Worm (Caenorhabditis elegans) whole organism, young adult: ENCODE results near the gene C49C3.20.

Experiments
- B0035.1 ChIP-seq: sonication (generic microtip); optimal IDR thresholded peaks from 2 replicates; lab custom pipeline; 2016; ENCODE audit warnings: missing genetic modification characterization, mild to moderate bottlenecking, missing compliant biosample characterization, missing genotype, missing genetic modification reagents
- B0261.1 ChIP-seq: sonication (generic microtip); optimal IDR thresholded peaks from 2 replicates; lab custom pipeline; 2016; ENCODE audit warnings: mild to moderate bottlenecking, missing genetic modification characterization, moderate library complexity, missing compliant biosample characterization
- F39B2.1 ChIP-seq: fragments of 200-800 bp; sonication (Bioruptor generic); IDR thresholded peaks from 2 replicates; pipeline ENCODE4 v1.3.6; 2022; ENCODE audit warnings: missing genetic modification reagents, missing genetic modification characterization, missing compliant biosample characterization
- F57C9.4 ChIP-seq: sonication (generic microtip); optimal IDR thresholded peaks from 2 replicates; lab custom pipeline; 2017; ENCODE audit warnings: mild to moderate bottlenecking, missing genetic modification characterization, missing compliant biosample characterization
- K11D2.4 ChIP-seq: fragments of 200-800 bp; sonication (Bioruptor generic); IDR thresholded peaks from 2 replicates; pipeline ENCODE4 v1.3.6; 2022; ENCODE audit warnings: missing genetic modification reagents, missing genetic modification characterization, missing compliant biosample characterization
- Y53F4B.3 ChIP-seq: fragments of 200-800 bp; sonication (Bioruptor generic); IDR thresholded peaks from 2 replicates; pipeline ENCODE4 v1.3.6; 2022; ENCODE audit warnings: missing genetic modification reagents, missing genetic modification characterization, missing compliant biosample characterization
- Y53G8AR.9 ChIP-seq: fragments of 200-800 bp; sonication (Bioruptor generic); conservative IDR thresholded peaks from 2 replicates; pipeline ENCODE4 v1.3.6; 2022; ENCODE audit warnings: missing genetic modification reagents, missing genetic modification characterization, missing compliant biosample characterization
- Y79H2A.3 ChIP-seq: fragments of 200-800 bp; sonication (Bioruptor generic); conservative IDR thresholded peaks from 2 replicates; pipeline ENCODE4 v1.3.6; 2022; ENCODE audit warnings: missing genetic modification reagents, missing genetic modification characterization, missing compliant biosample characterization
- ZK185.1 ChIP-seq: sonication (generic microtip); optimal IDR thresholded peaks from 2 replicates; lab custom pipeline; 2016; ENCODE audit warnings: mild to moderate bottlenecking, missing genetic modification characterization, missing compliant biosample characterization; ENCODE audit not compliant: poor library complexity, severe bottlenecking
- aptf-2 ChIP-seq: fragments of 200-800 bp; sonication (Bioruptor generic); conservative IDR thresholded peaks from 2 replicates; pipeline ENCODE4 v1.3.6; 2022; ENCODE audit warnings: missing genetic modification reagents, missing genetic modification characterization, missing compliant biosample characterization
- bed-1 ChIP-seq: fragments of 200-800 bp; sonication (Bioruptor generic); IDR thresholded peaks from 2 replicates; pipeline ENCODE4 v1.3.6; 2022; ENCODE audit warnings: missing genetic modification reagents, missing genetic modification characterization, missing compliant biosample characterization
- cebp-1 ChIP-seq, 2 experiments: fragments of 200-800 bp in 1 of 2; sonication (Bioruptor generic) in 1 of 2; sonication (generic microtip) in 1 of 2; IDR thresholded peaks in 1 of 2; optimal IDR thresholded peaks in 1 of 2; 2 replicates each; pipeline versions ENCODE4 v1.3.6 to Lab custom; 2017 to 2022; ENCODE audit warnings: missing compliant biosample characterization in 2 of 2, missing genetic modification characterization in 2 of 2, mild to moderate bottlenecking in 1 of 2, missing genetic modification reagents in 1 of 2, moderate library complexity in 1 of 2
- ceh-27 ChIP-seq: fragments of 200-800 bp; sonication (Bioruptor generic); optimal IDR thresholded peaks from 2 replicates; lab custom pipeline; 2018; ENCODE audit warnings: mild to moderate bottlenecking, missing genetic modification characterization, moderate library complexity, missing compliant biosample characterization
- ceh-40 ChIP-seq: fragments of 200-800 bp; sonication (Bioruptor generic); IDR thresholded peaks from 2 replicates; pipeline ENCODE4 v1.3.6; 2022; ENCODE audit warnings: missing genetic modification characterization, missing compliant biosample characterization
- ceh-79 ChIP-seq: sonication (generic microtip); optimal IDR thresholded peaks from 2 replicates; lab custom pipeline; 2017; ENCODE audit warnings: mild to moderate bottlenecking, missing genetic modification characterization, missing compliant biosample characterization
- ceh-91 ChIP-seq: fragments of 200-800 bp; sonication (Bioruptor generic); IDR thresholded peaks from 2 replicates; pipeline ENCODE4 v1.3.6; 2022; ENCODE audit warnings: missing genetic modification reagents, missing genetic modification characterization, missing compliant biosample characterization
- chd-7 ChIP-seq: sonication (generic microtip); optimal IDR thresholded peaks from 2 replicates; lab custom pipeline; 2016; ENCODE audit warnings: mild to moderate bottlenecking, missing genetic modification characterization, moderate library complexity, missing compliant biosample characterization
- dox-1 ChIP-seq: fragments of 200-800 bp; sonication (Bioruptor generic); IDR thresholded peaks from 2 replicates; pipeline ENCODE4 v1.3.6; 2022; ENCODE audit warnings: missing genetic modification reagents, missing genetic modification characterization, missing compliant biosample characterization
- efl-1 ChIP-seq: fragments of 150-350 bp; optimal IDR thresholded peaks from 2 replicates; lab custom pipeline; 2014; ENCODE audit warnings: missing biosample characterization, missing genetic modification reagents, missing genetic modification characterization
- egl-18 ChIP-seq: fragments of 200-800 bp; sonication (Bioruptor generic); IDR thresholded peaks from 2 replicates; pipeline ENCODE4 v1.3.6; 2022; ENCODE audit warnings: missing genetic modification reagents, missing genetic modification characterization, missing compliant biosample characterization
- egrh-3 ChIP-seq: fragments of 200-800 bp; sonication (Bioruptor generic); IDR thresholded peaks from 2 replicates; pipeline ENCODE4 v1.3.6; 2022; ENCODE audit warnings: missing genetic modification reagents, missing genetic modification characterization, missing compliant biosample characterization
- ekl-4 ChIP-seq: fragments of 200-800 bp; sonication (Bioruptor generic); IDR thresholded peaks from 2 replicates; pipeline ENCODE4 v1.3.6; 2022; ENCODE audit warnings: missing genetic modification reagents, missing genetic modification characterization, missing compliant biosample characterization
- gei-17 ChIP-seq: fragments of 200-800 bp; sonication (Bioruptor generic); optimal IDR thresholded peaks from 2 replicates; lab custom pipeline; 2018; ENCODE audit warnings: mild to moderate bottlenecking, missing genetic modification characterization, missing compliant biosample characterization
- hmg-20 ChIP-seq: fragments of 200-800 bp; sonication (Bioruptor generic); IDR thresholded peaks from 2 replicates; pipeline ENCODE4 v1.3.6; 2022; ENCODE audit warnings: missing genetic modification reagents, missing genetic modification characterization, missing compliant biosample characterization
- let-607 ChIP-seq, 2 experiments: fragments of 200-800 bp in 1 of 2; sonication (Bioruptor generic) in 1 of 2; sonication (generic microtip) in 1 of 2; optimal IDR thresholded peaks; 2 replicates each; lab custom pipeline; 2016 to 2018; ENCODE audit warnings: mild to moderate bottlenecking in 2 of 2, missing compliant biosample characterization in 2 of 2, missing genetic modification characterization in 2 of 2, moderate library complexity in 2 of 2, missing genotype in 1 of 2
- lsy-27 ChIP-seq: sonication (generic microtip); optimal IDR thresholded peaks from 2 replicates; lab custom pipeline; 2017; ENCODE audit warnings: missing genetic modification characterization, mild to moderate bottlenecking, missing compliant biosample characterization, antibody characterized with exemption, missing genotype, borderline replicate concordance; ENCODE audit not compliant: insufficient read depth
- madf-6 ChIP-seq: fragments of 200-800 bp; sonication (Bioruptor generic); IDR thresholded peaks from 2 replicates; pipeline ENCODE4 v1.3.6; 2022; ENCODE audit warnings: missing genetic modification reagents, missing genetic modification characterization, missing compliant biosample characterization
- nhr-120 ChIP-seq: fragments of 200-800 bp; sonication (Bioruptor generic); IDR thresholded peaks from 2 replicates; pipeline ENCODE4 v1.3.6; 2022; ENCODE audit warnings: missing genetic modification characterization, missing compliant biosample characterization
- nhr-80 ChIP-seq: sonication (generic microtip); optimal IDR thresholded peaks from 2 replicates; lab custom pipeline; 2016; ENCODE audit warnings: missing genetic modification characterization, missing compliant biosample characterization
- nhr-90 ChIP-seq: sonication (generic microtip); optimal IDR thresholded peaks from 2 replicates; lab custom pipeline; 2016; ENCODE audit warnings: missing genotype, mild to moderate bottlenecking, missing genetic modification characterization, missing compliant biosample characterization
- pbrm-1 ChIP-seq: fragments of 200-800 bp; sonication (Bioruptor generic); IDR thresholded peaks from 2 replicates; pipeline ENCODE4 v1.3.6; 2022; ENCODE audit warnings: missing genetic modification reagents, missing genetic modification characterization, missing compliant biosample characterization
- rec-8 ChIP-seq, 2 experiments: sonication (generic microtip); optimal IDR thresholded peaks; 2 replicates each; lab custom pipeline; 2016; ENCODE audit warnings: mild to moderate bottlenecking in 2 of 2, missing genetic modification characterization in 2 of 2, missing genetic modification reagents in 2 of 2, missing genotype in 2 of 2, missing biosample characterization in 1 of 2, missing compliant biosample characterization in 1 of 2, moderate library complexity in 1 of 2
- snpc-3.4 ChIP-seq: sonication (generic microtip); optimal IDR thresholded peaks from 2 replicates; lab custom pipeline; 2017; ENCODE audit warnings: missing genetic modification characterization, mild to moderate bottlenecking, missing compliant biosample characterization, antibody characterized with exemption, moderate library complexity, missing genotype, missing genetic modification reagents
- somi-1 ChIP-seq: fragments of 200-800 bp; sonication (Bioruptor generic); optimal IDR thresholded peaks from 2 replicates; lab custom pipeline; 2018; ENCODE audit warnings: mild to moderate bottlenecking, missing genetic modification characterization, missing compliant biosample characterization
- sptf-2 ChIP-seq: fragments of 200-800 bp; sonication (Bioruptor generic); optimal IDR thresholded peaks from 2 replicates; lab custom pipeline; 2018; ENCODE audit warnings: mild to moderate bottlenecking, missing genetic modification characterization, missing compliant biosample characterization
- tbp1 ChIP-seq: fragments of 200-800 bp; sonication (Bioruptor generic); optimal IDR thresholded peaks from 2 replicates; lab custom pipeline; 2018; ENCODE audit warnings: mild to moderate bottlenecking, missing genetic modification characterization, missing compliant biosample characterization
- tbx-9 ChIP-seq: sonication (generic microtip); optimal IDR thresholded peaks from 2 replicates; lab custom pipeline; 2016; ENCODE audit warnings: borderline replicate concordance, missing genetic modification characterization, inconsistent platforms, missing compliant biosample characterization
- unc-62 ChIP-seq: fragments of 150-350 bp; optimal IDR thresholded peaks from 2 replicates; lab custom pipeline; 2014; ENCODE audit warnings: missing biosample characterization, missing genetic modification reagents, missing genetic modification characterization
- zfh-2 ChIP-seq: fragments of 200-800 bp; sonication (Bioruptor generic); conservative IDR thresholded peaks from 2 replicates; pipeline ENCODE4 v1.3.6; 2022; ENCODE audit warnings: missing genetic modification reagents, missing genetic modification characterization, missing compliant biosample characterization
- ztf-18 ChIP-seq: sonication (generic microtip); optimal IDR thresholded peaks from 2 replicates; lab custom pipeline; 2016; ENCODE audit warnings: missing genotype, mild to moderate bottlenecking, missing genetic modification characterization, missing compliant biosample characterization
- ztf-22 ChIP-seq: fragments of 200-800 bp; sonication (Bioruptor generic); optimal IDR thresholded peaks from 2 replicates; lab custom pipeline; 2018; ENCODE audit warnings: mild to moderate bottlenecking, missing genetic modification characterization, moderate library complexity, missing compliant biosample characterization
- ztf-3 ChIP-seq: fragments of 200-800 bp; sonication (Bioruptor generic); optimal IDR thresholded peaks from 2 replicates; lab custom pipeline; 2018; ENCODE audit warnings: mild to moderate bottlenecking, missing genetic modification characterization, missing compliant biosample characterization

C49C3.20 gene

DNA sequence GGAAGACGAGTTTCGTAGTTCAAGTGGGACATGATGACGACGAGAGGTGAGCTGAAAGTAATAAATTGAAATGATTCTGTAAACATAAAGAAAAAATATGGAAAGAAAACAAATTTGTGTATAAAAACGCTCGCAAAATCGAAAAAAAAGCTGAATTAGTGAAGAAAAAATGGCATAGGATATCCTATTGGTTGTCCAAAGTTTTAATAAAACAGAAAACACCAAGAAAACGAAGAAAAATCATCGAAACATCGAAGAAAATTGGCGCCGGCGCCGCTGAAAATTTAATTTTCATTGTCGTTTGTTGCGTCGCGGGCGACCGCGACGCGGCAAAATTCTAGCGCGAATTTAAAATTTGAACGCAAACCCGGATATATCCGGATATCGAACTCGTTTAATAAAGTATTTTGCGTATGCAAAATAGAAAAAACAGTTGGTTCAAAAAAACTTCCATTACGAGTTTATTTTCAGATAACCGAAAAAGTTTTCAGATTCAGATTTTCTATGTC is 42.6 kb downstream of the C49C3.20 start, which contains the start of gene gln-5 (continued):
- no peak for TF ChIP-seq nhr-120
- TF ChIP-seq dox-1 (GFP tag; lab: Robert Waterston, UW): peak; percentile 81
- no peak for TF ChIP-seq rec-8 (tag; optimal IDR thresholded peaks at IDR 0.05; lab: Kevin White, UChicago)
- no peak for TF ChIP-seq somi-1 (GFP tag; lab: Kevin White, UChicago)
- TF ChIP-seq ztf-3 (GFP tag; lab: Kevin White, UChicago): no peak
- no peak for TF ChIP-seq let-607 (tag; optimal IDR thresholded peaks at IDR 0.05; lab: Kevin White, UChicago)
- peak; percentile 42 for TF ChIP-seq tbp1 (GFP tag; lab: Kevin White, UChicago)
- TF ChIP-seq egrh-3: no peak
- TF ChIP-seq ceh-27 (GFP tag; lab: Kevin White, UChicago): no peak
- TF ChIP-seq hmg-20 (GFP tag; lab: Robert Waterston, UW): no peak
- no peak for TF ChIP-seq ztf-22
- no peak for TF ChIP-seq ceh-79 (tag; lab: Kevin White, UChicago)
- TF ChIP-seq K11D2.4 (GFP tag; lab: Robert Waterston, UW): no peak
- TF ChIP-seq zfh-2: no peak
- TF ChIP-seq Y79H2A.3 (GFP tag; lab: Robert Waterston, UW): no peak
- no peak for TF ChIP-seq sptf-2 (GFP tag; lab: Kevin White, UChicago)
- TF ChIP-seq chd-7: no peak
- no peak for TF ChIP-seq bed-1 (GFP tag; lab: Robert Waterston, UW)
- no peak for TF ChIP-seq aptf-2 (GFP tag; lab: Robert Waterston, UW)
- peak; percentile 82 for TF ChIP-seq snpc-3.4 (tag; lab: Kevin White, UChicago)
- no peak for TF ChIP-seq F57C9.4 (tag; lab: Kevin White, UChicago)
- TF ChIP-seq ceh-40 (GFP tag; lab: Robert Waterston, UW): no peak
- no peak for TF ChIP-seq nhr-80 (tag; lab: Kevin White, UChicago)
- TF ChIP-seq tbx-9 (tag; lab: Kevin White, UChicago): no peak
- TF ChIP-seq ztf-18 (tag; lab: Kevin White, UChicago): no peak
- no peak for TF ChIP-seq B0261.1 (tag; lab: Kevin White, UChicago)
- TF ChIP-seq Y53G8AR.9 (GFP tag; lab: Robert Waterston, UW): no peak
- no peak for TF ChIP-seq ekl-4 (GFP tag; lab: Robert Waterston, UW)
- TF ChIP-seq cebp-1 (GFP tag; IDR thresholded peaks at IDR 0.05; lab: Robert Waterston, UW): no peak
- TF ChIP-seq cebp-1 (tag; optimal IDR thresholded peaks at IDR 0.05; lab: Kevin White, UChicago): no peak

ce11 chrIV:17269702-17270101 is 46.6 kb downstream of the C49C3.20 start:
- TF ChIP-seq nhr-90 (tag; lab: Kevin White, UChicago): no peak

DNA sequence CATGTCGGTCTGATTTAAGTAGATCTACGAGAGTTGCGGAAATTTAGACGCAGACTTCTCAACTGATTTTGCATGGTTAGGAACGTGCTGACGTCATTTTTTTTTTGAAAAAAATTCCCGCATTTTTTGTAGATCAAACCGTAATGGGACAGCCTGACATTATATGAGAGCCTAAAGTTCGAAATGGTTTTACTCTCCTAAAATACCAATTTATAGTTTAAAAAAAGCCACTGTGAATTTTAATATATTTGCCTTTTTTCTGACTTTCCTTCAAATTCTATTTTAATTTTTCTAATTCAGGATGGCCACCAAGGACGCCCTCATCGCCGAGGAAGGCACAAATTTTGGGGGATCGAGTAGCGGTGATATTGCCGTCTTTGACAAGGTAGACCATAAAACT is 47.3 kb downstream of the C49C3.20 start, which contains the start of gene atgp-1:
atgp-1 (plus strand) TSS at position 301 of the 400 bp plus-strand sequence.
- TF ChIP-seq hmg-20 (GFP tag; lab: Robert Waterston, UW) (no peak), egl-18 (GFP tag; lab: Robert Waterston, UW) (no peak), ztf-22 (no peak), pbrm-1 (GFP tag; lab: Robert Waterston, UW) (no peak), F57C9.4 (tag; lab: Kevin White, UChicago) (no peak), madf-6 (GFP tag; lab: Robert Waterston, UW) (no peak), ceh-91 (no peak), efl-1 (no peak), B0035.1 (tag; lab: Kevin White, UChicago) (no peak), F39B2.1 (GFP tag; lab: Robert Waterston, UW) (no peak), Y53F4B.3 (no peak), cebp-1 (GFP tag; IDR thresholded peaks at IDR 0.05; lab: Robert Waterston, UW) (no peak), cebp-1 (tag; optimal IDR thresholded peaks at IDR 0.05; lab: Kevin White, UChicago) (no peak), ZK185.1 (tag; lab: Kevin White, UChicago) (no peak), lsy-27 (no peak), gei-17 (GFP tag; lab: Kevin White, UChicago) (no peak), ekl-4 (GFP tag; lab: Robert Waterston, UW) (no peak), unc-62 (GFP tag; lab: Kevin White, UChicago) (no peak)
